Fruit fly (Drosophila melanogaster) whole organism, prepupa: Measurements from ENCODE around the gene anchor.

Source experiments
- CG10631 ChIP-seq: fragments of 200-800 bp; sonication (Bioruptor generic); optimal IDR thresholded peaks from 2 replicates; lab custom pipeline; 2016; ENCODE audit warnings: missing biosample characterization, missing genetic modification characterization
- CG10669 ChIP-seq: fragments of 200-800 bp; sonication (Bioruptor generic); optimal IDR thresholded peaks from 3 replicates; lab custom pipeline; 2018; ENCODE audit warnings: missing biosample characterization, mild to moderate bottlenecking, missing genetic modification characterization, moderate library complexity
- CG11294 ChIP-seq: fragments of 200-800 bp; sonication (Bioruptor generic); IDR thresholded peaks from 2 replicates; pipeline ENCODE4 v1.3.6; 2022; ENCODE audit warnings: missing biosample characterization, missing genetic modification characterization
- CG11762 ChIP-seq: fragments of 200-800 bp; sonication (Bioruptor generic); optimal IDR thresholded peaks from 3 replicates; lab custom pipeline; 2016; ENCODE audit warnings: missing biosample characterization, missing genetic modification characterization; ENCODE audit not compliant: insufficient read depth
- CG15336 ChIP-seq: fragments of 200-800 bp; sonication (Bioruptor generic); IDR thresholded peaks from 2 replicates; pipeline ENCODE4 v1.3.6; 2022; ENCODE audit warnings: missing biosample characterization, missing genetic modification characterization
- CG1621 ChIP-seq: fragments of 200-800 bp; sonication (Bioruptor generic); optimal IDR thresholded peaks from 3 replicates; lab custom pipeline; 2018; ENCODE audit warnings: missing biosample characterization, mild to moderate bottlenecking, missing genetic modification characterization
- CG16779 ChIP-seq: fragments of 200-800 bp; sonication (Bioruptor generic); optimal IDR thresholded peaks from 3 replicates; lab custom pipeline; 2017; ENCODE audit warnings: missing biosample characterization, mild to moderate bottlenecking, missing genetic modification characterization
- CG3032 ChIP-seq: fragments of 200-800 bp; optimal IDR thresholded peaks from 2 replicates; lab custom pipeline; 2019; ENCODE audit warnings: missing biosample characterization, mild to moderate bottlenecking, missing genetic modification characterization, moderate library complexity
- CG31627 ChIP-seq: fragments of 200-800 bp; sonication (Bioruptor generic); optimal IDR thresholded peaks from 3 replicates; lab custom pipeline; 2016; ENCODE audit warnings: missing biosample characterization, missing genetic modification characterization
- CG32006 ChIP-seq: fragments of 200-800 bp; sonication (Bioruptor generic); optimal IDR thresholded peaks from 3 replicates; lab custom pipeline; 2017; ENCODE audit warnings: missing biosample characterization, mild to moderate bottlenecking, missing genetic modification characterization
- CG34406 ChIP-seq: fragments of 200-800 bp; sonication (Bioruptor generic); optimal IDR thresholded peaks from 3 replicates; lab custom pipeline; 2016; ENCODE audit warnings: missing biosample characterization, missing genetic modification characterization
- CG3919 ChIP-seq: fragments of 200-800 bp; sonication (Bioruptor generic); optimal IDR thresholded peaks from 3 replicates; lab custom pipeline; 2016; ENCODE audit warnings: missing biosample characterization, missing genetic modification characterization
- CG4318 ChIP-seq: fragments of 200-800 bp; sonication (Bioruptor generic); optimal IDR thresholded peaks from 3 replicates; lab custom pipeline; 2017; ENCODE audit warnings: missing biosample characterization, mild to moderate bottlenecking, missing genetic modification characterization
- CG6792 ChIP-seq: fragments of 200-800 bp; sonication (Bioruptor generic); optimal IDR thresholded peaks from 3 replicates; lab custom pipeline; 2016; ENCODE audit warnings: missing biosample characterization, missing genetic modification characterization
- CG6854 ChIP-seq: fragments of 200-800 bp; sonication (Bioruptor generic); optimal IDR thresholded peaks from 2 replicates; lab custom pipeline; 2017; ENCODE audit warnings: missing biosample characterization, mild to moderate bottlenecking, missing genetic modification characterization
- CG7368 ChIP-seq: fragments of 200-800 bp; sonication (Bioruptor generic); optimal IDR thresholded peaks from 3 replicates; lab custom pipeline; 2016; ENCODE audit warnings: missing biosample characterization, missing genetic modification characterization
- CG8119 ChIP-seq: fragments of 200-800 bp; sonication (Bioruptor generic); IDR thresholded peaks from 3 replicates; pipeline ENCODE4 v1.3.6; 2022; ENCODE audit warnings: missing biosample characterization, missing genetic modification characterization
- CG8319 ChIP-seq: fragments of 200-800 bp; sonication (Bioruptor generic); optimal IDR thresholded peaks from 3 replicates; lab custom pipeline; 2016; ENCODE audit warnings: missing biosample characterization, missing genetic modification characterization
- CG8632 ChIP-seq: fragments of 200-800 bp; sonication (Bioruptor generic); optimal IDR thresholded peaks from 3 replicates; lab custom pipeline; 2016; ENCODE audit warnings: missing biosample characterization, missing genetic modification characterization
- Eip75B ChIP-seq: fragments of 200-800 bp; sonication (Bioruptor generic); optimal IDR thresholded peaks from 3 replicates; lab custom pipeline; 2016; ENCODE audit warnings: missing biosample characterization, missing genetic modification characterization
- Eip78C ChIP-seq: fragments of 200-800 bp; sonication (Bioruptor generic); peaks from one replicate; lab custom pipeline; 2016; ENCODE audit warnings: missing biosample characterization, missing genetic modification characterization
- Eip93F ChIP-seq: fragments of 200-800 bp; sonication (Bioruptor generic); optimal IDR thresholded peaks from 2 replicates; lab custom pipeline; 2016; ENCODE audit warnings: missing biosample characterization, mild to moderate bottlenecking, missing genetic modification characterization
- Gug ChIP-seq: fragments of 200-800 bp; sonication (Bioruptor generic); IDR thresholded peaks from 2 replicates; pipeline ENCODE4 v1.3.6; 2022; ENCODE audit warnings: missing biosample characterization, missing genetic modification characterization
- Lpt ChIP-seq: fragments of 200-800 bp; sonication (Bioruptor generic); optimal IDR thresholded peaks from 3 replicates; lab custom pipeline; 2016; ENCODE audit warnings: missing biosample characterization, missing genetic modification characterization
- Met ChIP-seq: fragments of 200-800 bp; sonication (Bioruptor generic); optimal IDR thresholded peaks from 3 replicates; lab custom pipeline; 2016; ENCODE audit warnings: missing biosample characterization, missing genetic modification characterization
- OdsH ChIP-seq: fragments of 200-800 bp; sonication (Bioruptor generic); optimal IDR thresholded peaks from 3 replicates; lab custom pipeline; 2016; ENCODE audit warnings: missing biosample characterization, missing genetic modification characterization
- Sox102F ChIP-seq: fragments of 200-800 bp; sonication (Bioruptor generic); optimal IDR thresholded peaks from 2 replicates; lab custom pipeline; 2016; ENCODE audit warnings: missing biosample characterization, mild to moderate bottlenecking, missing genetic modification characterization
- Sox14 ChIP-seq: fragments of 200-800 bp; sonication (Bioruptor generic); optimal IDR thresholded peaks from 3 replicates; lab custom pipeline; 2016; ENCODE audit warnings: missing biosample characterization, missing genetic modification characterization
- Sox15 ChIP-seq: fragments of 200-800 bp; sonication (Bioruptor generic); optimal IDR thresholded peaks from 3 replicates; lab custom pipeline; 2016; ENCODE audit warnings: missing biosample characterization, missing genetic modification characterization
- cyc ChIP-seq: fragments of 200-800 bp; sonication (Bioruptor generic); optimal IDR thresholded peaks from 3 replicates; lab custom pipeline; 2016; ENCODE audit warnings: missing biosample characterization, missing genetic modification characterization
- eg ChIP-seq: fragments of 200-800 bp; sonication (Bioruptor generic); IDR thresholded peaks from 3 replicates; pipeline ENCODE4 v1.3.6; 2022; ENCODE audit warnings: missing biosample characterization, missing genetic modification characterization
- esn ChIP-seq: fragments of 200-800 bp; sonication (Bioruptor generic); optimal IDR thresholded peaks from 2 replicates; lab custom pipeline; 2016; ENCODE audit warnings: missing biosample characterization, mild to moderate bottlenecking, missing genetic modification characterization, moderate library complexity
- fd59A ChIP-seq: fragments of 200-800 bp; sonication (Bioruptor generic); optimal IDR thresholded peaks from 2 replicates; lab custom pipeline; 2017; ENCODE audit warnings: missing biosample characterization, mild to moderate bottlenecking, missing genetic modification characterization, missing genetic modification reagents
- fkh ChIP-seq: fragments of 200-800 bp; sonication (Bioruptor generic); optimal IDR thresholded peaks from 3 replicates; lab custom pipeline; 2017; ENCODE audit warnings: missing biosample characterization, mild to moderate bottlenecking, missing genetic modification characterization, moderate library complexity
- lz ChIP-seq: fragments of 200-800 bp; sonication (Bioruptor generic); optimal IDR thresholded peaks from 3 replicates; lab custom pipeline; 2016; ENCODE audit warnings: missing biosample characterization, missing genetic modification characterization
- net ChIP-seq: fragments of 200-800 bp; sonication (Bioruptor generic); optimal IDR thresholded peaks from 3 replicates; lab custom pipeline; 2016; ENCODE audit warnings: missing biosample characterization, missing genetic modification characterization
- pdm3 ChIP-seq: fragments of 200-800 bp; sonication (Bioruptor generic); optimal IDR thresholded peaks from 3 replicates; lab custom pipeline; 2016; ENCODE audit warnings: missing biosample characterization, missing genetic modification characterization
- salr ChIP-seq, 2 experiments: fragments of 200-800 bp; sonication (Bioruptor generic); optimal IDR thresholded peaks; 3 replicates each; lab custom pipeline; 2016 to 2018; ENCODE audit warnings: missing biosample characterization in 2 of 2, missing genetic modification characterization in 2 of 2, mild to moderate bottlenecking in 1 of 2
- spab ChIP-seq: fragments of 200-800 bp; sonication (Bioruptor generic); optimal IDR thresholded peaks from 2 replicates; lab custom pipeline; 2017; ENCODE audit warnings: missing biosample characterization, mild to moderate bottlenecking, missing genetic modification characterization, missing genetic modification reagents
- ss ChIP-seq, 2 experiments: fragments of 200-800 bp; sonication (Bioruptor generic); optimal IDR thresholded peaks; 2 replicates in 1 of 2; 3 replicates in 1 of 2; lab custom pipeline; 2017 to 2018; ENCODE audit warnings: mild to moderate bottlenecking in 2 of 2, missing biosample characterization in 2 of 2, missing genetic modification characterization in 2 of 2, moderate library complexity in 1 of 2
- svp ChIP-seq: fragments of 200-800 bp; sonication (Bioruptor generic); peaks from one replicate; lab custom pipeline; 2016; ENCODE audit warnings: missing biosample characterization, missing genetic modification characterization
- topi ChIP-seq: fragments of 200-800 bp; sonication (Bioruptor generic); optimal IDR thresholded peaks from 3 replicates; lab custom pipeline; 2016; ENCODE audit warnings: missing biosample characterization, missing genetic modification characterization
- vri ChIP-seq: fragments of 200-800 bp; sonication (Bioruptor generic); optimal IDR thresholded peaks from 3 replicates; lab custom pipeline; 2016; ENCODE audit warnings: missing biosample characterization, mild to moderate bottlenecking, missing genetic modification characterization

anchor gene

dm6 chr3L:17608185-17609067 lies 13.2 kb upstream of the anchor start (continued):
- TF ChIP-seq CG11294 (GFP tag; lab: Robert Waterston, UW) (no peak; the same call in 1 of the 2 replicates), Lpt (peak; percentile 55), CG1621 (tag; lab: Kevin White, UChicago) (no peak), CG8119 (GFP tag; lab: Robert Waterston, UW) (peak; percentile 49; the same call in 1 of the 3 replicates), Met (GFP tag; lab: Kevin White, UChicago) (peak; percentile 84), CG4318 (GFP tag; lab: Kevin White, UChicago) (peak; percentile 77), net (GFP tag; lab: Kevin White, UChicago) (peak; percentile 44), OdsH (GFP tag; lab: Kevin White, UChicago) (peak; percentile 56), Gug (no peak), spab (GFP tag; lab: Kevin White, UChicago) (no peak)

- peak; percentile 55 for TF ChIP-seq vri (GFP tag; lab: Kevin White, UChicago)
- no peak for TF ChIP-seq CG10631 (GFP tag; lab: Kevin White, UChicago)
- TF ChIP-seq svp (GFP tag; lab: Kevin White, UChicago): peak; percentile 79
- no peak for TF ChIP-seq eg (GFP tag; lab: Robert Waterston, UW)
Observed at dm6 chr3L:17609068-17609382, 12.6 kb upstream of the anchor start.

- peak; percentile 80 for TF ChIP-seq Eip75B (GFP tag; lab: Kevin White, UChicago)
- peak; percentile 98 for TF ChIP-seq Eip78C (GFP tag; lab: Kevin White, UChicago)
- TF ChIP-seq CG8632 (GFP tag; lab: Kevin White, UChicago): peak; percentile 89
- TF ChIP-seq CG6854 (GFP tag; lab: Kevin White, UChicago): peak; percentile 78
- TF ChIP-seq vri (GFP tag; lab: Kevin White, UChicago): peak; percentile 63
- peak; percentile 93 for TF ChIP-seq CG15336 (GFP tag; lab: Robert Waterston, UW)
- peak; percentile 94 for TF ChIP-seq topi (GFP tag; lab: Kevin White, UChicago)
- TF ChIP-seq CG31627: peak; percentile 91
- peak; percentile 76 for TF ChIP-seq CG7368
- TF ChIP-seq pdm3 (GFP tag; lab: Kevin White, UChicago): peak; percentile 89
- peak; percentile 92 for TF ChIP-seq CG34406
- peak; percentile 91 for TF ChIP-seq Eip93F (GFP tag; lab: Kevin White, UChicago)
- peak; percentile 92 for TF ChIP-seq Sox102F (GFP tag; lab: Kevin White, UChicago)
- TF ChIP-seq CG3919 (GFP tag; lab: Kevin White, UChicago): peak; percentile 91
- no peak for TF ChIP-seq fkh (GFP tag; lab: Kevin White, UChicago)
- TF ChIP-seq esn (GFP tag; lab: Kevin White, UChicago): peak; percentile 96
- TF ChIP-seq net (GFP tag; lab: Kevin White, UChicago): peak; percentile 94
- TF ChIP-seq CG8319: peak; percentile 77
- peak; percentile 81 for TF ChIP-seq Sox15 (GFP tag; lab: Kevin White, UChicago)
- peak in 1 of 2 experiments; percentile 99 for TF ChIP-seq salr (GFP tag; optimal IDR thresholded peaks at IDR 0.05; lab: Kevin White, UChicago)
- TF ChIP-seq lz: peak; percentile 92
- no peak for TF ChIP-seq CG1621 (tag; lab: Kevin White, UChicago)
- TF ChIP-seq cyc (GFP tag; lab: Kevin White, UChicago): peak; percentile 93
- TF ChIP-seq svp (GFP tag; lab: Kevin White, UChicago): peak; percentile 98
- TF ChIP-seq fd59A (GFP tag; lab: Kevin White, UChicago): peak; percentile 69
- peak; percentile 90 for TF ChIP-seq CG11762 (GFP tag; lab: Kevin White, UChicago)
- TF ChIP-seq CG32006 (GFP tag; lab: Kevin White, UChicago): peak; percentile 99
- TF ChIP-seq Lpt: peak; percentile 91
- peak; percentile 80 for TF ChIP-seq CG6792 (GFP tag; lab: Kevin White, UChicago)
- TF ChIP-seq CG3032: peak; percentile 73
- peak; percentile 84 for TF ChIP-seq CG16779
- peak; percentile 83 for TF ChIP-seq eg (GFP tag; lab: Robert Waterston, UW)
- TF ChIP-seq OdsH (GFP tag; lab: Kevin White, UChicago): peak; percentile 95
- peak; percentile 93 for TF ChIP-seq Met (GFP tag; lab: Kevin White, UChicago)
- peak; percentile 61 for TF ChIP-seq CG10669 (GFP tag; lab: Kevin White, UChicago)
- peak in 1 of 2 experiments; percentile 53 for TF ChIP-seq ss (GFP tag; optimal IDR thresholded peaks at IDR 0.05; lab: Kevin White, UChicago)
- TF ChIP-seq Sox14 (GFP tag; lab: Kevin White, UChicago): peak; percentile 88
Observed at dm6 chr3L:17610896-17611711, 10.5 kb upstream of the anchor start.
